Fruit fly (Drosophila melanogaster) whole organism, embryonic: ENCODE measurements around the gene Lsd-1.

ENCODE experiments used
- Atf3 ChIP-seq: fragments of 200-800 bp; sonication (Bioruptor generic); optimal IDR thresholded peaks from 3 replicates; lab custom pipeline; 2016; ENCODE audit warnings: missing biosample characterization, missing genetic modification characterization
- CG10431 ChIP-seq: fragments of 200-800 bp; sonication (Bioruptor generic); optimal IDR thresholded peaks from 3 replicates; lab custom pipeline; 2018; ENCODE audit warnings: missing biosample characterization, mild to moderate bottlenecking, missing genetic modification characterization
- CG14860 ChIP-seq: fragments of 200-800 bp; sonication (Bioruptor generic); IDR thresholded peaks from 3 replicates; pipeline ENCODE4 v1.3.6; 2022; ENCODE audit warnings: missing biosample characterization, missing genetic modification characterization; ENCODE audit not compliant: partially characterized antibody
- CG15073 ChIP-seq: fragments of 200-800 bp; sonication (Bioruptor generic); optimal IDR thresholded peaks from 2 replicates; lab custom pipeline; 2016; ENCODE audit warnings: missing biosample characterization, missing genetic modification characterization
- CG17568 ChIP-seq: fragments of 200-800 bp; sonication (Bioruptor generic); optimal IDR thresholded peaks from 2 replicates; lab custom pipeline; 2018; ENCODE audit warnings: missing biosample characterization, mild to moderate bottlenecking, missing genetic modification characterization, moderate library complexity
- CG2120 ChIP-seq: fragments of 200-800 bp; sonication (Bioruptor generic); optimal IDR thresholded peaks from 3 replicates; lab custom pipeline; 2016; ENCODE audit warnings: missing biosample characterization, missing genetic modification characterization
- CG31388 ChIP-seq: fragments of 200-800 bp; sonication (Bioruptor generic); optimal IDR thresholded peaks from 2 replicates; lab custom pipeline; 2016; ENCODE audit warnings: missing biosample characterization, missing genetic modification characterization
- CG33213 ChIP-seq: fragments of 200-800 bp; sonication (Bioruptor generic); optimal IDR thresholded peaks from 3 replicates; lab custom pipeline; 2016; ENCODE audit warnings: missing biosample characterization, missing genetic modification characterization
- CG3995 ChIP-seq: fragments of 200-800 bp; sonication (Bioruptor generic); optimal IDR thresholded peaks from 3 replicates; lab custom pipeline; 2016; ENCODE audit warnings: missing biosample characterization, missing genetic modification characterization
- CG42726 ChIP-seq: fragments of 200-800 bp; sonication (Bioruptor generic); IDR thresholded peaks from 2 replicates; pipeline ENCODE4 v1.3.6; 2022; ENCODE audit warnings: missing biosample characterization, missing genetic modification characterization; ENCODE audit not compliant: partially characterized antibody
- CG5180 ChIP-seq: fragments of 200-800 bp; sonication (Bioruptor generic); optimal IDR thresholded peaks from 3 replicates; lab custom pipeline; 2017; ENCODE audit warnings: missing biosample characterization, missing genetic modification characterization, mild to moderate bottlenecking, moderate library complexity, missing genetic modification reagents
- CG6254 ChIP-seq: fragments of 200-800 bp; sonication (Bioruptor generic); optimal IDR thresholded peaks from 3 replicates; lab custom pipeline; 2017; ENCODE audit warnings: mild to moderate bottlenecking, missing biosample characterization, missing genetic modification reagents, missing genetic modification characterization
- CG6683 ChIP-seq: fragments of 200-800 bp; sonication (Bioruptor generic); optimal IDR thresholded peaks from 2 replicates; lab custom pipeline; 2017; ENCODE audit warnings: missing biosample characterization, mild to moderate bottlenecking, missing genetic modification characterization, missing genetic modification reagents
- CG6765 ChIP-seq: fragments of 200-800 bp; sonication (Bioruptor generic); optimal IDR thresholded peaks from 3 replicates; lab custom pipeline; 2017; ENCODE audit warnings: missing biosample characterization, mild to moderate bottlenecking, missing genetic modification characterization
- CG7372 ChIP-seq: fragments of 200-800 bp; sonication (Bioruptor generic); IDR thresholded peaks from 2 replicates; pipeline ENCODE4 v1.3.6; 2022; ENCODE audit warnings: missing biosample characterization, missing genetic modification characterization
- Deaf1 ChIP-seq: fragments of 200-800 bp; optimal IDR thresholded peaks from 3 replicates; lab custom pipeline; 2019; ENCODE audit warnings: missing biosample characterization, mild to moderate bottlenecking, missing genetic modification characterization, moderate library complexity
- Dll ChIP-seq: fragments of 200-800 bp; sonication (Bioruptor generic); IDR thresholded peaks from 4 replicates; pipeline ENCODE4 v1.3.6; 2022; ENCODE audit warnings: missing biosample characterization, missing genetic modification characterization; ENCODE audit not compliant: partially characterized antibody
- GATAe ChIP-seq: fragments of 200-800 bp; sonication (Bioruptor generic); conservative IDR thresholded peaks from 2 replicates; pipeline ENCODE4 v1.3.6; 2022; ENCODE audit warnings: missing biosample characterization, missing genetic modification characterization
- HLH54F ChIP-seq: fragments of 200-800 bp; sonication (Bioruptor generic); optimal IDR thresholded peaks from 3 replicates; lab custom pipeline; 2016; ENCODE audit warnings: missing biosample characterization, missing genetic modification characterization
- HLHmδ ChIP-seq: fragments of 200-800 bp; sonication (Bioruptor generic); optimal IDR thresholded peaks from 2 replicates; lab custom pipeline; 2018; ENCODE audit warnings: missing biosample characterization, mild to moderate bottlenecking, missing genetic modification characterization, moderate library complexity
- Hr3 ChIP-seq: fragments of 200-800 bp; sonication (Bioruptor generic); optimal IDR thresholded peaks from 3 replicates; lab custom pipeline; 2016; ENCODE audit warnings: missing biosample characterization, missing genetic modification characterization
- Lpt ChIP-seq: fragments of >200 bp; optimal IDR thresholded peaks from 2 replicates; lab custom pipeline; 2018; ENCODE audit warnings: missing biosample characterization, missing genetic modification characterization
- MESR4 ChIP-seq: fragments of 200-800 bp; sonication (Bioruptor generic); optimal IDR thresholded peaks from 2 replicates; lab custom pipeline; 2018; ENCODE audit warnings: missing biosample characterization, mild to moderate bottlenecking, missing genetic modification characterization, moderate library complexity
- MTF-1 ChIP-seq: fragments of 200-800 bp; sonication (Bioruptor generic); optimal IDR thresholded peaks from 2 replicates; lab custom pipeline; 2018; ENCODE audit warnings: missing biosample characterization, mild to moderate bottlenecking, missing genetic modification characterization, borderline replicate concordance
- Max ChIP-seq: fragments of 200-800 bp; sonication (Bioruptor generic); optimal IDR thresholded peaks from 2 replicates; lab custom pipeline; 2016; ENCODE audit warnings: missing biosample characterization, mild to moderate bottlenecking, missing genetic modification characterization
- Mrtf ChIP-seq: fragments of 200-800 bp; sonication (Bioruptor generic); IDR thresholded peaks from 3 replicates; pipeline ENCODE4 v1.3.6; 2022; ENCODE audit warnings: missing biosample characterization, missing genetic modification characterization
- Nf-YC ChIP-seq: fragments of 200-800 bp; optimal IDR thresholded peaks from 3 replicates; lab custom pipeline; 2019; ENCODE audit warnings: missing biosample characterization, mild to moderate bottlenecking, missing genetic modification characterization, moderate library complexity
- Sry-β ChIP-seq: fragments of 200-800 bp; sonication (Bioruptor generic); optimal IDR thresholded peaks from 2 replicates; lab custom pipeline; 2018; ENCODE audit warnings: missing biosample characterization, mild to moderate bottlenecking, missing genetic modification characterization, moderate library complexity
- Usf ChIP-seq: fragments of 200-800 bp; sonication (Bioruptor generic); optimal IDR thresholded peaks from 2 replicates; lab custom pipeline; 2017; ENCODE audit warnings: missing genotype, missing biosample characterization, missing genetic modification characterization
- Vsx1 ChIP-seq: fragments of 200-800 bp; sonication (Bioruptor generic); optimal IDR thresholded peaks from 2 replicates; lab custom pipeline; 2017; ENCODE audit warnings: missing biosample characterization, mild to moderate bottlenecking, missing genetic modification characterization, missing genetic modification reagents
- ac ChIP-seq: fragments of 200-800 bp; sonication (Bioruptor generic); optimal IDR thresholded peaks from 3 replicates; lab custom pipeline; 2017; ENCODE audit warnings: missing biosample characterization, mild to moderate bottlenecking, missing genetic modification characterization
- ato ChIP-seq: fragments of 200-800 bp; sonication (Bioruptor generic); IDR thresholded peaks from 2 replicates; pipeline ENCODE4 v1.3.6; 2022; ENCODE audit warnings: missing biosample characterization, missing genetic modification characterization; ENCODE audit not compliant: partially characterized antibody
- bbx ChIP-seq: fragments of 200-800 bp; sonication (Bioruptor generic); IDR thresholded peaks from 2 replicates; pipeline ENCODE4 v1.3.6; 2022; ENCODE audit warnings: missing biosample characterization, missing genetic modification characterization; ENCODE audit not compliant: partially characterized antibody
- cad ChIP-seq: fragments of >200 bp; optimal IDR thresholded peaks from 2 replicates; lab custom pipeline; 2017; ENCODE audit warnings: missing biosample characterization, missing genetic modification characterization
- chn ChIP-seq: fragments of 200-800 bp; sonication (Bioruptor generic); optimal IDR thresholded peaks from 2 replicates; lab custom pipeline; 2016; ENCODE audit warnings: missing biosample characterization, missing genetic modification characterization
- crp ChIP-seq, 2 experiments: fragments of 200-800 bp; sonication (Bioruptor generic); optimal IDR thresholded peaks; 2 replicates in 1 of 2; 3 replicates in 1 of 2; lab custom pipeline; 2017; ENCODE audit warnings: missing biosample characterization in 2 of 2, missing genetic modification characterization in 2 of 2, mild to moderate bottlenecking in 1 of 2, moderate library complexity in 1 of 2
- dmrt11E ChIP-seq: fragments of 200-800 bp; sonication (Bioruptor generic); optimal IDR thresholded peaks from 3 replicates; lab custom pipeline; 2018; ENCODE audit warnings: missing biosample characterization, mild to moderate bottlenecking, missing genetic modification characterization, moderate library complexity
- esg ChIP-seq: fragments of 200-800 bp; sonication (Bioruptor generic); conservative IDR thresholded peaks from 2 replicates; pipeline ENCODE4 v1.3.6; 2022; ENCODE audit warnings: missing biosample characterization, missing genetic modification characterization
- fd3F ChIP-seq: fragments of 200-800 bp; sonication (Bioruptor generic); optimal IDR thresholded peaks from 2 replicates; lab custom pipeline; 2018; ENCODE audit warnings: missing biosample characterization, mild to moderate bottlenecking, missing genetic modification characterization, moderate library complexity
- insv ChIP-seq, 2 experiments: fragments of 200-800 bp; sonication (Bioruptor generic); optimal IDR thresholded peaks; 3 replicates each; lab custom pipeline; 2016 to 2018; ENCODE audit warnings: missing biosample characterization in 2 of 2, missing genetic modification characterization in 2 of 2
- jing ChIP-seq: fragments of 200-800 bp; sonication (Bioruptor generic); optimal IDR thresholded peaks from 2 replicates; lab custom pipeline; 2018; ENCODE audit warnings: missing biosample characterization, mild to moderate bottlenecking, missing genetic modification characterization
- ken ChIP-seq: fragments of 200-800 bp; sonication (Bioruptor generic); IDR thresholded peaks from 3 replicates; pipeline ENCODE4 v1.3.6; 2022; ENCODE audit warnings: missing biosample characterization, missing genetic modification characterization
- kni ChIP-seq: fragments of 200-800 bp; sonication (Bioruptor generic); optimal IDR thresholded peaks from 3 replicates; lab custom pipeline; 2017; ENCODE audit warnings: mild to moderate bottlenecking, missing biosample characterization, missing genetic modification reagents, missing genetic modification characterization
- lov ChIP-seq, 2 experiments: fragments of 200-800 bp in 1 of 2; fragments of >200 bp in 1 of 2; sonication (Bioruptor generic) in 1 of 2; IDR thresholded peaks in 1 of 2; optimal IDR thresholded peaks in 1 of 2; 2 replicates in 1 of 2; 3 replicates in 1 of 2; pipeline versions ENCODE4 v1.3.6 to Lab custom; 2017 to 2022; ENCODE audit warnings: missing biosample characterization in 1 of 2, missing genetic modification characterization in 1 of 2
- p53 ChIP-seq: fragments of 200-800 bp; sonication (Bioruptor generic); optimal IDR thresholded peaks from 2 replicates; lab custom pipeline; 2016; ENCODE audit warnings: missing biosample characterization, missing genetic modification characterization
- salm ChIP-seq: fragments of 200-800 bp; sonication (Bioruptor generic); optimal IDR thresholded peaks from 2 replicates; lab custom pipeline; 2018; ENCODE audit warnings: missing biosample characterization, mild to moderate bottlenecking, missing genetic modification characterization
- sisA ChIP-seq: fragments of 200-800 bp; sonication (Bioruptor generic); IDR thresholded peaks from 2 replicates; pipeline ENCODE4 v1.3.6; 2022; ENCODE audit warnings: missing biosample characterization, missing genetic modification characterization
- tna ChIP-seq: fragments of 200-800 bp; sonication (Bioruptor generic); IDR thresholded peaks from 2 replicates; pipeline ENCODE4 v1.3.6; 2022; ENCODE audit warnings: missing biosample characterization, missing genetic modification characterization; ENCODE audit not compliant: partially characterized antibody
- ttk ChIP-seq: fragments of 200-800 bp; sonication (Bioruptor generic); IDR thresholded peaks from 2 replicates; pipeline ENCODE4 v2.1.2; 2022; ENCODE audit warnings: missing biosample characterization, missing genetic modification characterization

The Lsd-1 gene

dm6 chr3R:23752728-23753127, 10.9 kb upstream of the Lsd-1 start, which contains the start of the genes RanBP3 and Rpt5 (continued):
- TF ChIP-seq CG10431 (no peak), tna (GFP tag; lab: Robert Waterston, UW) (peak; percentile 74), CG3995 (GFP tag; lab: Kevin White, UChicago) (peak; percentile 35), CG6254 (GFP tag; lab: Kevin White, UChicago) (no peak), sisA (no peak; the same call in 1 of the 2 replicates), CG31388 (GFP tag; lab: Kevin White, UChicago) (no peak), CG15073 (GFP tag; lab: Kevin White, UChicago) (peak; percentile 8), Atf3 (no peak), Deaf1 (no peak), CG2120 (GFP tag; lab: Kevin White, UChicago) (peak; percentile 84), CG14860 (GFP tag; lab: Robert Waterston, UW) (peak; percentile 69), MTF-1 (GFP tag; lab: Kevin White, UChicago) (no peak), salm (tag; lab: Kevin White, UChicago) (no peak), CG5180 (GFP tag; lab: Kevin White, UChicago) (no peak), Sry-β (GFP tag; lab: Kevin White, UChicago) (no peak), ato (GFP tag; lab: Robert Waterston, UW) (peak; percentile 75), CG42726 (GFP tag; lab: Robert Waterston, UW) (peak; percentile 79; the same call in 1 of the 2 replicates), ken (GFP tag; lab: Robert Waterston, UW) (peak; percentile 62; the same call in 1 of the 3 replicates), bbx (GFP tag; lab: Robert Waterston, UW) (peak; percentile 92), Vsx1 (GFP tag; lab: Kevin White, UChicago) (no peak), ac (GFP tag; lab: Kevin White, UChicago) (no peak), p53 (peak; percentile 32), esg (GFP tag; lab: Robert Waterston, UW) (no peak), MESR4 (peak; percentile 89), insv (GFP tag; optimal IDR thresholded peaks at IDR 0.05; lab: Kevin White, UChicago) (peak in 1 of 2 experiments; percentile 15), CG17568 (GFP tag; lab: Kevin White, UChicago) (no peak), CG7372 (GFP tag; lab: Robert Waterston, UW) (no peak), cad (GFP tag; lab: Kevin White, UChicago) (no peak), HLHmδ (GFP tag; lab: Kevin White, UChicago) (no peak), GATAe (GFP tag; lab: Robert Waterston, UW) (no peak), CG6765 (GFP tag; lab: Kevin White, UChicago) (peak; percentile 26), Usf (GFP tag; lab: Kevin White, UChicago) (no peak), CG6683 (GFP tag; lab: Kevin White, UChicago) (peak; percentile 33), Mrtf (GFP tag; lab: Robert Waterston, UW) (no peak), Hr3 (GFP tag; lab: Kevin White, UChicago) (peak; percentile 19), jing (GFP tag; lab: Kevin White, UChicago) (no peak), lov (optimal IDR thresholded peaks at IDR 0.05; lab: Kevin White, UChicago) (no peak), lov (GFP tag; IDR thresholded peaks at IDR 0.05; lab: Robert Waterston, UW) (no peak), ttk (GFP tag; lab: Robert Waterston, UW) (no peak; the same call in 1 of the 2 replicates), Dll (peak; percentile 77), Max (GFP tag; lab: Kevin White, UChicago) (peak; percentile 27), chn (GFP tag; lab: Kevin White, UChicago) (peak; percentile 36), Nf-YC (no peak), fd3F (no peak), dmrt11E (tag; lab: Kevin White, UChicago) (no peak), CG33213 (GFP tag; lab: Kevin White, UChicago) (peak; percentile 61), kni (GFP tag; lab: Kevin White, UChicago) (no peak), HLH54F (GFP tag; lab: Kevin White, UChicago) (peak; percentile 71), Lpt (GFP tag; lab: Kevin White, UChicago) (no peak), crp (GFP tag; optimal IDR thresholded peaks at IDR 0.05; lab: Kevin White, UChicago) (peak in 1 of 2 experiments; percentile 28)
